Worm (Caenorhabditis elegans) whole organism, L3 larva: ENCODE results near the gene F56C9.8.

ENCODE experiments used
- ZK546.5 ChIP-seq: sonication (generic microtip); optimal IDR thresholded peaks from 2 replicates; lab custom pipeline; 2017; ENCODE audit warnings: missing biosample characterization, missing genetic modification characterization
- ceh-28 ChIP-seq: fragments of 150-350 bp; optimal IDR thresholded peaks from 2 replicates; lab custom pipeline; 2014; ENCODE audit warnings: missing biosample characterization, missing genetic modification reagents, missing genetic modification characterization
- ceh-82 ChIP-seq: fragments of 150-350 bp; optimal IDR thresholded peaks from 2 replicates; lab custom pipeline; 2014; ENCODE audit warnings: missing biosample characterization, missing genetic modification characterization
- daf-12 ChIP-seq: fragments of 150-350 bp; optimal IDR thresholded peaks from 2 replicates; lab custom pipeline; 2014; ENCODE audit warnings: missing biosample characterization, missing genetic modification reagents, missing genetic modification characterization
- egl-27 ChIP-seq: sonication (generic microtip); optimal IDR thresholded peaks from 4 replicates; lab custom pipeline; 2017; ENCODE audit warnings: missing biosample characterization, missing genetic modification reagents, missing genetic modification characterization
- egl-5 ChIP-seq: fragments of 150-350 bp; optimal IDR thresholded peaks from 2 replicates; lab custom pipeline; 2017; ENCODE audit warnings: missing biosample characterization, missing genetic modification reagents, missing genetic modification characterization, inconsistent platforms
- elt-1 ChIP-seq: fragments of 150-350 bp; optimal IDR thresholded peaks from 2 replicates; lab custom pipeline; 2014; ENCODE audit warnings: missing biosample characterization, missing genetic modification characterization
- elt-2 ChIP-seq: sonication (generic microtip); optimal IDR thresholded peaks from 2 replicates; lab custom pipeline; 2016; ENCODE audit warnings: missing genetic modification reagents, mild to moderate bottlenecking, missing genetic modification characterization, missing compliant biosample characterization
- elt-3 ChIP-seq, 3 experiments: fragments of 150-350 bp in 1 of 3; sonication (generic microtip) in 2 of 3; optimal IDR thresholded peaks; 2 replicates in 2 of 3; 4 replicates in 1 of 3; lab custom pipeline; 2014 to 2017; ENCODE audit warnings: missing biosample characterization in 3 of 3, missing genetic modification characterization in 3 of 3
- eor-1 ChIP-seq, 2 experiments: fragments of 150-350 bp; optimal IDR thresholded peaks; 2 replicates each; lab custom pipeline; 2014 to 2018; ENCODE audit warnings: missing biosample characterization in 2 of 2, missing genetic modification characterization in 2 of 2
- fkh-10 ChIP-seq: sonication (generic microtip); optimal IDR thresholded peaks from 2 replicates; lab custom pipeline; 2017; ENCODE audit warnings: missing biosample characterization, missing genetic modification reagents, missing genetic modification characterization
- fkh-2 ChIP-seq: fragments of 150-350 bp; optimal IDR thresholded peaks from 2 replicates; lab custom pipeline; 2014; ENCODE audit warnings: missing biosample characterization, missing genetic modification reagents, missing genetic modification characterization
- fos-1 ChIP-seq: fragments of 150-350 bp; optimal IDR thresholded peaks from 2 replicates; lab custom pipeline; 2014; ENCODE audit warnings: missing biosample characterization, missing genetic modification characterization
- lin-15B ChIP-seq: fragments of 150-350 bp; optimal IDR thresholded peaks from 2 replicates; lab custom pipeline; 2014; ENCODE audit warnings: missing biosample characterization, missing genetic modification characterization
- lin-39 ChIP-seq: fragments of 150-350 bp; optimal IDR thresholded peaks from 2 replicates; lab custom pipeline; 2018; ENCODE audit warnings: missing biosample characterization, missing genetic modification reagents, missing genetic modification characterization
- lsy-12 ChIP-seq: sonication (generic microtip); optimal IDR thresholded peaks from 2 replicates; lab custom pipeline; 2016; ENCODE audit warnings: mild to moderate bottlenecking, missing genetic modification characterization, missing compliant biosample characterization
- mml-1 ChIP-seq: fragments of 150-350 bp; sonication (generic microtip); optimal IDR thresholded peaks from 3 replicates; lab custom pipeline; 2014; ENCODE audit warnings: missing biosample characterization, missing genetic modification characterization
- nfya-1 ChIP-seq: sonication (generic microtip); optimal IDR thresholded peaks from 2 replicates; lab custom pipeline; 2017; ENCODE audit warnings: missing genetic modification characterization, mild to moderate bottlenecking, missing compliant biosample characterization, antibody characterized with exemption, moderate library complexity; ENCODE audit not compliant: insufficient read depth
- nhr-11 ChIP-seq: fragments of 150-350 bp; optimal IDR thresholded peaks from 2 replicates; lab custom pipeline; 2014; ENCODE audit warnings: missing biosample characterization, missing genetic modification characterization
- nhr-12 ChIP-seq: fragments of 150-350 bp; optimal IDR thresholded peaks from 2 replicates; lab custom pipeline; 2014; ENCODE audit warnings: missing biosample characterization, missing genetic modification characterization
- nhr-23 ChIP-seq: fragments of 150-350 bp; optimal IDR thresholded peaks from 2 replicates; lab custom pipeline; 2014; ENCODE audit warnings: missing biosample characterization, missing genetic modification reagents, missing genetic modification characterization
- nhr-237 ChIP-seq: fragments of 150-350 bp; optimal IDR thresholded peaks from 2 replicates; lab custom pipeline; 2014; ENCODE audit warnings: missing biosample characterization, missing genetic modification characterization
- nhr-25 ChIP-seq: sonication (generic microtip); optimal IDR thresholded peaks from 2 replicates; lab custom pipeline; 2017; ENCODE audit warnings: missing biosample characterization, missing genetic modification characterization
- nhr-28 ChIP-seq: fragments of 150-350 bp; optimal IDR thresholded peaks from 2 replicates; lab custom pipeline; 2014; ENCODE audit warnings: missing biosample characterization, missing genetic modification characterization
- nhr-43 ChIP-seq: sonication (generic microtip); optimal IDR thresholded peaks from 2 replicates; lab custom pipeline; 2016; ENCODE audit warnings: mild to moderate bottlenecking, missing genetic modification characterization, missing compliant biosample characterization; ENCODE audit not compliant: poor library complexity, severe bottlenecking
- nhr-77 ChIP-seq: fragments of 150-350 bp; optimal IDR thresholded peaks from 2 replicates; lab custom pipeline; 2014; ENCODE audit warnings: missing biosample characterization, missing genetic modification characterization
- pha-4 ChIP-seq: fragments of 150-350 bp; optimal IDR thresholded peaks from 2 replicates; lab custom pipeline; 2014; ENCODE audit warnings: missing biosample characterization, missing genetic modification reagents, missing genetic modification characterization
- pqm-1 ChIP-seq: fragments of 150-350 bp; optimal IDR thresholded peaks from 2 replicates; lab custom pipeline; 2017; ENCODE audit warnings: missing biosample characterization, missing genetic modification characterization, inconsistent platforms
- sea-2 ChIP-seq: fragments of 150-350 bp; sonication (generic microtip); optimal IDR thresholded peaks from 4 replicates; lab custom pipeline; 2014; ENCODE audit warnings: missing biosample characterization, missing genetic modification reagents, missing genetic modification characterization
- skn-1 ChIP-seq: fragments of 150-350 bp; optimal IDR thresholded peaks from 2 replicates; lab custom pipeline; 2014; ENCODE audit warnings: missing biosample characterization, missing genetic modification characterization
- tbx-2 ChIP-seq: sonication (generic microtip); optimal IDR thresholded peaks from 2 replicates; lab custom pipeline; 2016; ENCODE audit warnings: mild to moderate bottlenecking, missing genetic modification characterization, missing compliant biosample characterization
- unc-39 ChIP-seq: sonication (generic microtip); optimal IDR thresholded peaks from 4 replicates; lab custom pipeline; 2017; ENCODE audit warnings: missing biosample characterization, missing genetic modification characterization
- unc-62 ChIP-seq: fragments of 150-350 bp; sonication (generic microtip); optimal IDR thresholded peaks from 4 replicates; lab custom pipeline; 2014; ENCODE audit warnings: missing biosample characterization, missing genetic modification reagents, missing genetic modification characterization

F56C9.8 gene

ce11 chrIII:7314927-7315547, 4.3 kb downstream of the F56C9.8 start, which contains the start of gene nspg-6:
nspg-6 (minus strand) TSS chrIII:7314977.
- TF ChIP-seq sea-2 (GFP tag; lab: Kevin White, UChicago) (no peak), elt-2 (tag; lab: Kevin White, UChicago) (peak; percentile 81), fos-1 (tag; lab: Kevin White, UChicago) (no peak), pqm-1 (tag; lab: Kevin White, UChicago) (peak; percentile 48)
- TF ChIP-seq, all 47 proteins: peak for 2

ce11 chrIII:7314473-7314872, 4.8 kb downstream of the F56C9.8 start:
- TF ChIP-seq nhr-11 (tag; lab: Kevin White, UChicago) (no peak), pqm-1 (tag; lab: Kevin White, UChicago) (no peak), elt-3 (tag; optimal IDR thresholded peaks at IDR 0.05; lab: Kevin White, UChicago) (no peak), nhr-77 (tag; lab: Kevin White, UChicago) (no peak), skn-1 (tag; lab: Kevin White, UChicago) (no peak)

ce11 chrIII:7310662-7311340, 8.5 kb downstream of the F56C9.8 start, which contains the start of the genes F56C9.6 and F56C9.3:
F56C9.6 (minus strand) TSS chrIII:7310773.
F56C9.3 (plus strand) TSS chrIII:7311290.
- TF ChIP-seq unc-39 (tag; lab: Kevin White, UChicago) (no peak), tbx-2 (no peak), elt-1 (tag; lab: Kevin White, UChicago) (no peak), lsy-12 (no peak), nhr-11 (tag; lab: Kevin White, UChicago) (no peak), nhr-25 (tag; lab: Kevin White, UChicago) (no peak), ceh-82 (tag; lab: Kevin White, UChicago) (no peak), eor-1 (tag; optimal IDR thresholded peaks at IDR 0.05; lab: Kevin White, UChicago) (no peak), sea-2 (GFP tag; lab: Kevin White, UChicago) (no peak), nhr-12 (tag; lab: Kevin White, UChicago) (no peak), lin-39 (tag; lab: Kevin White, UChicago) (no peak)

DNA sequence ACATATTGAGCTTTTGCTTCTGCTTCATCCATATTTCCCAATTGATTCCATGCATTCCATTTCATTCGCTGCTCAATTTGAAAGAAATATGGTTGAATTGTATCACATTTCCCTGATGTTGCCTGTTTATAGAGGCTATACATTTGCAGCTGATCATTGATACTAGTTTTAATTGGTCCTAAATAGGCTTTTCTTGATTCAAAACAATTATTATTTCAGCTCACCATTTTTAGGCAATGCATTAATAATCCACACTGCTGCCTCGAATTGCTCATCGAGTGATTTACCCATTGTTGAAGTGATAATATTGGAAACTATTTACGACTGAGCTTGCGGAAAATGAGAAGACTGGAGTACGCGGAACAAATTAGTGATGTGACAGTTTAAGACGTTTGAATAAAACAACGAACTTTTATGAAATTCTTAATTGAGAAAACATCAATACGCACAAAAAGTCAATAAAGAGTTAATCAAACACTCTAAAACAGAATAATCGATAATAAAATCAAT, 10.7 kb downstream of the F56C9.8 start, which contains the start of gene acbp-4:
acbp-4 (minus strand) TSS at position 510 of the 510 bp plus-strand sequence.
- peak; percentile 32 for TF ChIP-seq ceh-28 (tag; lab: Kevin White, UChicago)
- no peak for TF ChIP-seq pqm-1 (tag; lab: Kevin White, UChicago)

DNA sequence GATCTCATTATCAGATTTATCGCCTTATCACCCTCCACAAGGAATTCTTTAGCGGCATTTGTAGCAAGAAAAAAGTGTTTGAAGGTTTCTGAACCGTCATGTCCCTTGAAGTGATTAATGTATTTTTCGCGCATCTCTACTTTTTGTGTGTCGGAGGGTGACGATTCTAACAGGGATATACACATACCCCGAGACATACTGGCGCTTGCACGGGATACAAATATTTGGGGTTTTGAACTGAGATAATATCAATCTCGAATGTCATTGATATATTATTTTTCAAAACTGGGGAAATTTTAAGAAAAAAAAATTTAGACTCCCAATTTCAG, 13.7 kb downstream of the F56C9.8 start:
- TF ChIP-seq ceh-28 (tag; lab: Kevin White, UChicago) = no peak
- TF ChIP-seq fos-1 (tag; lab: Kevin White, UChicago) = no peak
- TF ChIP-seq elt-3 (tag; optimal IDR thresholded peaks at IDR 0.05; lab: Kevin White, UChicago) = peak in 1 of 3 experiments; percentile 13
- peak; percentile 43 for TF ChIP-seq nhr-43 (tag; lab: Kevin White, UChicago)
- no peak for TF ChIP-seq pqm-1 (tag; lab: Kevin White, UChicago)
- TF ChIP-seq unc-62 = no peak
- peak; percentile 33 for TF ChIP-seq nhr-23 (tag; lab: Kevin White, UChicago)
- no peak for TF ChIP-seq mml-1 (tag; lab: Kevin White, UChicago)
- peak; percentile 30 for TF ChIP-seq nhr-25 (tag; lab: Kevin White, UChicago)
- no peak for TF ChIP-seq fkh-10 (GFP tag; lab: Kevin White, UChicago)
- TF ChIP-seq nhr-28 (tag; lab: Kevin White, UChicago) = no peak

DNA sequence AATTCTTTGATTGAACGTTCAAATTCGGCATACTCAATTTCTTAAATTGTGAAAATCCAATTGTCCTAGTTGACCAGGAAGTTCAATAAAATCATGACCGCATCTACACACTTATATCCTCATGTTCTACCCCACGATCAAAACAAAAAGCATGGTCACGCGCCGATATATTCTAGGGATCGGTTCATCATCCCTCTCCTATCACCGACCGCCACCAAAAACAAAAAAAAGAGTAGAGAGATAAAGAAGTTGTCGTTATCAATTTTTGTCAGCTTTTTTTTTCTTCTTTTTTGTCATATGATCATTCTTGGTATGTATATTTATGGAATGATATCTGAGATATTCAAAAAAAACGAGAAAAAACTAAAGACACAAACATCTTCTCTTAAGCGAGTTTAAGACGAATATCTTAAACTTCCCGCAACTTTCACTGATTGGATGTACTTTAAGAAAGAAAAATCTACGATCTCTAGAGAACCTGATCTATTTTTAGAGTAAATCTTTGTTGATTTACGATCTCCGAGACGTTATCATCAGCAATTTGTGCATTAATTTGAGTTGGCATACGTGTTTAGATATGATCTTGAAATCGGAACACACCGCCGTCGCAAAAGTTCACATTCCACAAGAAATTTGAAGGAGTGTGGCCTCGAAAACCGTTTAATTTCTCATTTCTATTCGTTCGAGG, 14.2 kb downstream of the F56C9.8 start:
- TF ChIP-seq eor-1 (tag; optimal IDR thresholded peaks at IDR 0.05; lab: Kevin White, UChicago) (no peak), fkh-2 (tag; lab: Kevin White, UChicago) (no peak), unc-62 (no peak), pha-4 (tag; lab: Kevin White, UChicago) (no peak), nhr-237 (tag; lab: Kevin White, UChicago) (no peak), egl-27 (tag; lab: Kevin White, UChicago) (no peak), nhr-12 (tag; lab: Kevin White, UChicago) (no peak), nhr-23 (tag; lab: Kevin White, UChicago) (peak; percentile 79), lin-15B (no peak), daf-12 (tag; lab: Kevin White, UChicago) (no peak), nhr-43 (tag; lab: Kevin White, UChicago) (peak; percentile 38), egl-5 (no peak), elt-1 (tag; lab: Kevin White, UChicago) (peak; percentile 35), ZK546.5 (tag; lab: Kevin White, UChicago) (no peak), nfya-1 (peak; percentile 13), unc-39 (tag; lab: Kevin White, UChicago) (no peak), elt-3 (tag; optimal IDR thresholded peaks at IDR 0.05; lab: Kevin White, UChicago) (peak in 1 of 3 experiments; percentile 55)
